Fruit fly (Drosophila melanogaster) whole organism, embryonic: Measurements from ENCODE around the gene CG12379.
A peak's percentile ranks its signal among the peaks of the same experiment; 100 is the strongest.

Experiments
- Atf-2 ChIP-seq: fragments of 200-800 bp; sonication (Bioruptor generic); optimal IDR thresholded peaks from 2 replicates; lab custom pipeline; 2016; ENCODE audit warnings: missing biosample characterization, missing genetic modification characterization
- B-H1 ChIP-seq: fragments of 200-800 bp; sonication (Bioruptor generic); IDR thresholded peaks from 3 replicates; pipeline ENCODE4 v1.3.6; 2022; ENCODE audit warnings: missing biosample characterization, missing genetic modification characterization
- C15 ChIP-seq: fragments of 200-800 bp; sonication (Bioruptor generic); IDR thresholded peaks from 3 replicates; pipeline ENCODE4 v1.3.6; 2022; ENCODE audit warnings: missing biosample characterization, missing genetic modification characterization
- CG11695 ChIP-seq: fragments of 200-800 bp; sonication (Bioruptor generic); IDR thresholded peaks from 3 replicates; pipeline ENCODE4 v1.3.6; 2022; ENCODE audit warnings: missing biosample characterization, missing genetic modification characterization
- CG12659 ChIP-seq: fragments of 200-800 bp; sonication (Bioruptor generic); optimal IDR thresholded peaks from 3 replicates; lab custom pipeline; 2017; ENCODE audit warnings: mild to moderate bottlenecking, missing biosample characterization, missing genetic modification reagents, missing genetic modification characterization
- CG14965 ChIP-seq: fragments of 200-800 bp; sonication (Bioruptor generic); optimal IDR thresholded peaks from 2 replicates; lab custom pipeline; 2016; ENCODE audit warnings: missing biosample characterization, missing genetic modification characterization, borderline replicate concordance
- CG1603 ChIP-seq: fragments of 200-800 bp; sonication (Bioruptor generic); optimal IDR thresholded peaks from 2 replicates; lab custom pipeline; 2019; ENCODE audit warnings: missing biosample characterization, mild to moderate bottlenecking, missing genetic modification characterization, moderate library complexity
- CG18262 ChIP-seq: fragments of 200-800 bp; optimal IDR thresholded peaks from 3 replicates; lab custom pipeline; 2019; ENCODE audit warnings: missing biosample characterization, mild to moderate bottlenecking, missing genetic modification characterization, moderate library complexity
- CG1832 ChIP-seq: fragments of 200-800 bp; sonication (Bioruptor generic); optimal IDR thresholded peaks from 2 replicates; lab custom pipeline; 2017; ENCODE audit warnings: missing biosample characterization, mild to moderate bottlenecking, missing genetic modification characterization, inconsistent platforms
- CG30403 ChIP-seq: fragments of 200-800 bp; sonication (Bioruptor generic); optimal IDR thresholded peaks from 3 replicates; lab custom pipeline; 2016; ENCODE audit warnings: missing biosample characterization, missing genetic modification characterization
- CG31388 ChIP-seq: fragments of 200-800 bp; sonication (Bioruptor generic); optimal IDR thresholded peaks from 2 replicates; lab custom pipeline; 2016; ENCODE audit warnings: missing biosample characterization, missing genetic modification characterization
- CG4424 ChIP-seq: fragments of 200-800 bp; sonication (Bioruptor generic); optimal IDR thresholded peaks from 3 replicates; lab custom pipeline; 2016; ENCODE audit warnings: missing biosample characterization, missing genetic modification characterization
- CG7745 ChIP-seq: fragments of 200-800 bp; sonication (Bioruptor generic); optimal IDR thresholded peaks from 2 replicates; lab custom pipeline; 2018; ENCODE audit warnings: missing biosample characterization, mild to moderate bottlenecking, missing genetic modification characterization, moderate library complexity
- CG7928 ChIP-seq: fragments of 200-800 bp; sonication (Bioruptor generic); optimal IDR thresholded peaks from 2 replicates; lab custom pipeline; 2017; ENCODE audit warnings: missing biosample characterization, mild to moderate bottlenecking, missing genetic modification characterization
- CG7963 ChIP-seq: fragments of 200-800 bp; sonication (Bioruptor generic); IDR thresholded peaks from 3 replicates; pipeline ENCODE4 v1.3.6; 2022; ENCODE audit warnings: missing biosample characterization, missing genetic modification characterization; ENCODE audit not compliant: partially characterized antibody
- CG7987 ChIP-seq: fragments of 200-800 bp; sonication (Bioruptor generic); optimal IDR thresholded peaks from 2 replicates; lab custom pipeline; 2018; ENCODE audit warnings: missing biosample characterization, mild to moderate bottlenecking, missing genetic modification characterization, moderate library complexity
- CG8290 ChIP-seq, 3 experiments: fragments of 200-800 bp; sonication (Bioruptor generic); optimal IDR thresholded peaks; 2 replicates each; lab custom pipeline; 2016 to 2019; ENCODE audit warnings: missing biosample characterization in 3 of 3, missing genetic modification characterization in 3 of 3, mild to moderate bottlenecking in 2 of 3, moderate library complexity in 1 of 3
- CG8765 ChIP-seq: fragments of 200-800 bp; sonication (Bioruptor generic); IDR thresholded peaks from 2 replicates; pipeline ENCODE4 v1.3.6; 2022; ENCODE audit warnings: missing biosample characterization, missing genetic modification characterization
- CG9797 ChIP-seq: fragments of 200-800 bp; sonication (Bioruptor generic); optimal IDR thresholded peaks from 3 replicates; lab custom pipeline; 2018; ENCODE audit warnings: missing biosample characterization, mild to moderate bottlenecking, missing genetic modification characterization
- Chrac-16 ChIP-seq: fragments of 200-800 bp; sonication (Bioruptor generic); optimal IDR thresholded peaks from 3 replicates; lab custom pipeline; 2016; ENCODE audit warnings: missing biosample characterization, missing genetic modification characterization
- HHEX ChIP-seq: fragments of 200-800 bp; sonication (Bioruptor generic); optimal IDR thresholded peaks from 3 replicates; lab custom pipeline; 2017; ENCODE audit warnings: missing biosample characterization, mild to moderate bottlenecking, missing genetic modification characterization, missing genetic modification reagents
- Hmr ChIP-seq: fragments of 200-800 bp; sonication (Bioruptor generic); optimal IDR thresholded peaks from 3 replicates; lab custom pipeline; 2017; ENCODE audit warnings: mild to moderate bottlenecking, missing biosample characterization, missing genetic modification reagents, missing genetic modification characterization
- Jarid2 ChIP-seq: fragments of 200-800 bp; sonication (Bioruptor generic); optimal IDR thresholded peaks from 3 replicates; lab custom pipeline; 2017; ENCODE audit warnings: mild to moderate bottlenecking, missing biosample characterization, missing genetic modification reagents, missing genetic modification characterization
- MESR4 ChIP-seq: fragments of 200-800 bp; sonication (Bioruptor generic); optimal IDR thresholded peaks from 2 replicates; lab custom pipeline; 2018; ENCODE audit warnings: missing biosample characterization, mild to moderate bottlenecking, missing genetic modification characterization, moderate library complexity
- NK7.1 ChIP-seq: fragments of 200-800 bp; sonication (Bioruptor generic); optimal IDR thresholded peaks from 3 replicates; lab custom pipeline; 2016; ENCODE audit warnings: missing biosample characterization, missing genetic modification characterization
- Xrp1 ChIP-seq: fragments of 200-800 bp; sonication (Bioruptor generic); IDR thresholded peaks from 2 replicates; pipeline ENCODE4 v1.3.6; 2022; ENCODE audit warnings: missing biosample characterization, missing genetic modification characterization
- abd-A ChIP-seq: fragments of 200-800 bp; sonication (Bioruptor generic); optimal IDR thresholded peaks from 3 replicates; lab custom pipeline; 2019; ENCODE audit warnings: missing biosample characterization, mild to moderate bottlenecking, missing genetic modification characterization, moderate library complexity
- ap ChIP-seq: fragments of 200-800 bp; sonication (Bioruptor generic); IDR thresholded peaks from 2 replicates; pipeline ENCODE4 v1.3.6; 2022; ENCODE audit warnings: missing biosample characterization, missing genetic modification characterization
- az2 ChIP-seq: fragments of 200-800 bp; sonication (Bioruptor generic); optimal IDR thresholded peaks from 3 replicates; lab custom pipeline; 2016; ENCODE audit warnings: missing biosample characterization, missing genetic modification characterization
- cato ChIP-seq: fragments of 200-800 bp; sonication (Bioruptor generic); optimal IDR thresholded peaks from 2 replicates; lab custom pipeline; 2016; ENCODE audit warnings: missing biosample characterization, missing genetic modification characterization, borderline replicate concordance
- caup ChIP-seq: fragments of 200-800 bp; sonication (Bioruptor generic); optimal IDR thresholded peaks from 3 replicates; lab custom pipeline; 2017; ENCODE audit warnings: missing biosample characterization, mild to moderate bottlenecking, missing genetic modification characterization, moderate library complexity; ENCODE audit not compliant: severe bottlenecking
- ci ChIP-seq: fragments of 200-800 bp; sonication (Bioruptor generic); IDR thresholded peaks from 3 replicates; pipeline ENCODE4 v1.3.6; 2022; ENCODE audit warnings: missing biosample characterization, missing genetic modification characterization
- corto ChIP-seq: fragments of 200-800 bp; sonication (Bioruptor generic); optimal IDR thresholded peaks from 2 replicates; lab custom pipeline; 2016; ENCODE audit warnings: missing biosample characterization, mild to moderate bottlenecking, missing genetic modification characterization, moderate library complexity
- da ChIP-seq: fragments of 200-800 bp; sonication (Bioruptor generic); optimal IDR thresholded peaks from 2 replicates; lab custom pipeline; 2016; ENCODE audit warnings: missing biosample characterization, missing genetic modification characterization
- eyg ChIP-seq: fragments of 200-800 bp; sonication (Bioruptor generic); optimal IDR thresholded peaks from 3 replicates; lab custom pipeline; 2016; ENCODE audit warnings: missing biosample characterization, missing genetic modification characterization
- fd102C ChIP-seq: fragments of 200-800 bp; sonication (Bioruptor generic); optimal IDR thresholded peaks from 2 replicates; lab custom pipeline; 2018; ENCODE audit warnings: missing biosample characterization, mild to moderate bottlenecking, missing genetic modification characterization, moderate library complexity
- gro ChIP-seq: fragments of 200-800 bp; sonication (Bioruptor generic); optimal IDR thresholded peaks from 2 replicates; lab custom pipeline; 2016; ENCODE audit warnings: missing biosample characterization, missing genetic modification characterization
- ind ChIP-seq: fragments of 200-800 bp; sonication (Bioruptor generic); optimal IDR thresholded peaks from 3 replicates; lab custom pipeline; 2016; ENCODE audit warnings: missing biosample characterization, missing genetic modification characterization
- insv ChIP-seq, 2 experiments: fragments of 200-800 bp; sonication (Bioruptor generic); optimal IDR thresholded peaks; 3 replicates each; lab custom pipeline; 2016 to 2018; ENCODE audit warnings: missing biosample characterization in 2 of 2, missing genetic modification characterization in 2 of 2
- lbe ChIP-seq: fragments of 200-800 bp; sonication (Bioruptor generic); optimal IDR thresholded peaks from 2 replicates; lab custom pipeline; 2016; ENCODE audit warnings: missing biosample characterization, mild to moderate bottlenecking, missing genetic modification characterization
- lola ChIP-seq, 3 experiments: fragments of >200 bp in 2 of 3; fragments of 200-800 bp in 1 of 3; sonication (Bioruptor generic) in 1 of 3; optimal IDR thresholded peaks; 2 replicates each; lab custom pipeline; 2017 to 2019; ENCODE audit warnings: missing biosample characterization in 3 of 3, missing genetic modification characterization in 3 of 3, mild to moderate bottlenecking in 1 of 3, moderate library complexity in 1 of 3
- org-1 ChIP-seq: fragments of 200-800 bp; sonication (Bioruptor generic); optimal IDR thresholded peaks from 2 replicates; lab custom pipeline; 2017; ENCODE audit warnings: missing biosample characterization, missing genetic modification characterization
- ranshi ChIP-seq: fragments of 200-800 bp; sonication (Bioruptor generic); IDR thresholded peaks from 2 replicates; pipeline ENCODE4 v1.3.6; 2022; ENCODE audit warnings: missing biosample characterization, missing genetic modification characterization
- rib ChIP-seq: fragments of 200-800 bp; sonication (Bioruptor generic); IDR thresholded peaks from 2 replicates; pipeline ENCODE4 v1.3.6; 2022; ENCODE audit warnings: missing biosample characterization, missing genetic modification characterization
- sens ChIP-seq: fragments of 200-800 bp; sonication (Bioruptor generic); peaks from one replicate; lab custom pipeline; 2016; ENCODE audit warnings: missing biosample characterization, missing genetic modification characterization
- sim ChIP-seq: fragments of 200-800 bp; sonication (Bioruptor generic); IDR thresholded peaks from 2 replicates; pipeline ENCODE4 v1.3.6; 2022; ENCODE audit warnings: missing biosample characterization, missing genetic modification characterization
- ssp ChIP-seq: fragments of 200-800 bp; sonication (Bioruptor generic); IDR thresholded peaks from 2 replicates; pipeline ENCODE4 v1.3.6; 2022; ENCODE audit warnings: missing biosample characterization, missing genetic modification characterization
- tap ChIP-seq: fragments of 200-800 bp; optimal IDR thresholded peaks from 3 replicates; lab custom pipeline; 2019; ENCODE audit warnings: missing biosample characterization, mild to moderate bottlenecking, missing genetic modification characterization, moderate library complexity
- ttk ChIP-seq: fragments of 200-800 bp; sonication (Bioruptor generic); IDR thresholded peaks from 2 replicates; pipeline ENCODE4 v2.1.2; 2022; ENCODE audit warnings: missing biosample characterization, missing genetic modification characterization

Gene CG12379

dm6 chrX:15760447-15761297 is 26.9 kb upstream of the CG12379 start, which contains the start of the genes Graf and mRpL3 (continued):
- TF ChIP-seq CG11695 (GFP tag; lab: Robert Waterston, UW) (0 out of 3 replicates have a peak, but pooled peaks have one; percentile 22), ssp (GFP tag; lab: Robert Waterston, UW) (peak; percentile 84), CG8290 (GFP tag; optimal IDR thresholded peaks at IDR 0.05; lab: Kevin White, UChicago) (no peak), CG8290 (tag; optimal IDR thresholded peaks at IDR 0.05; lab: Kevin White, UChicago) (no peak), C15 (GFP tag; lab: Robert Waterston, UW) (no peak), CG8765 (GFP tag; lab: Robert Waterston, UW) (no peak), ind (GFP tag; lab: Kevin White, UChicago) (no peak), Jarid2 (GFP tag; lab: Kevin White, UChicago) (no peak), CG7987 (GFP tag; lab: Kevin White, UChicago) (no peak), NK7.1 (GFP tag; lab: Kevin White, UChicago) (no peak), eyg (no peak), CG14965 (no peak), sim (GFP tag; lab: Robert Waterston, UW) (no peak), caup (GFP tag; lab: Kevin White, UChicago) (no peak), corto (no peak), sens (GFP tag; lab: Kevin White, UChicago) (peak; percentile 58), az2 (no peak), cato (GFP tag; lab: Kevin White, UChicago) (no peak), tap (tag; lab: Kevin White, UChicago) (no peak), CG31388 (GFP tag; lab: Kevin White, UChicago) (no peak), rib (no peak), CG7745 (tag; lab: Kevin White, UChicago) (no peak), Chrac-16 (GFP tag; lab: Kevin White, UChicago) (no peak), CG12659 (GFP tag; lab: Kevin White, UChicago) (peak; percentile 8), ap (GFP tag; lab: Robert Waterston, UW) (no peak), org-1 (GFP tag; lab: Kevin White, UChicago) (no peak), Atf-2 (GFP tag; lab: Kevin White, UChicago) (no peak), CG7963 (GFP tag; lab: Robert Waterston, UW) (peak; percentile 91), CG9797 (no peak), MESR4 (GFP tag; lab: Kevin White, UChicago) (peak; percentile 45), ci (GFP tag; lab: Robert Waterston, UW) (no peak), ttk (GFP tag; lab: Robert Waterston, UW) (no peak), lola (GFP tag; optimal IDR thresholded peaks at IDR 0.05; lab: Kevin White, UChicago) (peak in 1 of 3 experiments; percentile 85), gro (GFP tag; lab: Kevin White, UChicago) (no peak), fd102C (GFP tag; lab: Kevin White, UChicago) (no peak), CG30403 (no peak), CG18262 (tag; lab: Kevin White, UChicago) (no peak), Hmr (GFP tag; lab: Kevin White, UChicago) (no peak), ranshi (GFP tag; lab: Robert Waterston, UW) (no peak), insv (GFP tag; optimal IDR thresholded peaks at IDR 0.05; lab: Kevin White, UChicago) (peak in 1 of 2 experiments; percentile 21), CG1832 (GFP tag; lab: Kevin White, UChicago) (no peak), CG7928 (no peak), lbe (GFP tag; lab: Kevin White, UChicago) (no peak), da (no peak), CG1603 (tag; lab: Kevin White, UChicago) (peak; percentile 33), Xrp1 (GFP tag; lab: Robert Waterston, UW) (no peak), HHEX (GFP tag; lab: Kevin White, UChicago) (no peak), CG4424 (peak; percentile 12), B-H1 (GFP tag; lab: Robert Waterston, UW) (no peak), abd-A (tag; lab: Kevin White, UChicago) (no peak)
